Worm (Caenorhabditis elegans): ENCODE data around the gene lpr-5.

DNA sequence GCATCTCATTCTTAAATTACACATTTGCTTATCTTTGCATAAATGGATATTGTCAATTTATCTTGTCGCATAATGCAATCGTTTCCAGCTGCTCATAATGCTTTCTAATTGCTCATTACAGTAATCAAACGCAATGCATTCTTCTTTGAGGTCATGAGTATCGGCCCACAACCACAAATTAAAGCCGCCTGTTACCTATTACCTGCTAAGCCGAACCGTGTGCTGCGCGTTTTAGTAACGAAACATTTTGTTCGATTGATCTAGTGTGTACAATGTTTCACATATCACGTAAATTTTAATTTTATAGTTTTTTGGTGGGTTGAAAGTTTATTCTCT lies 28.0 kb upstream of the lpr-5 start:
- no peak for TF ChIP-seq unc-120 (tag; optimal IDR thresholded peaks at IDR 0.05; ENCODE audit: poor library complexity, severe bottlenecking)
- TF ChIP-seq elt-3 (tag; optimal IDR thresholded peaks at IDR 0.05) = no peak
- peak; percentile 48 for TF ChIP-seq ces-1 (GFP tag; optimal IDR thresholded peaks at IDR 0.05)
- no peak for TF ChIP-seq ztf-11 (tag; optimal IDR thresholded peaks at IDR 0.05)
- no peak for TF ChIP-seq pha-4 (tag; optimal IDR thresholded peaks at IDR 0.05)
- no peak for TF ChIP-seq ceh-39 (tag; optimal IDR thresholded peaks at IDR 0.05)
- no peak for TF ChIP-seq lsy-2 (tag; optimal IDR thresholded peaks at IDR 0.05)
- TF ChIP-seq nhr-237 (tag; optimal IDR thresholded peaks at IDR 0.05) = no peak
